Worm (Caenorhabditis elegans): ENCODE measurements around the gene ZC168.2.

Gene ZC168.2

DNA sequence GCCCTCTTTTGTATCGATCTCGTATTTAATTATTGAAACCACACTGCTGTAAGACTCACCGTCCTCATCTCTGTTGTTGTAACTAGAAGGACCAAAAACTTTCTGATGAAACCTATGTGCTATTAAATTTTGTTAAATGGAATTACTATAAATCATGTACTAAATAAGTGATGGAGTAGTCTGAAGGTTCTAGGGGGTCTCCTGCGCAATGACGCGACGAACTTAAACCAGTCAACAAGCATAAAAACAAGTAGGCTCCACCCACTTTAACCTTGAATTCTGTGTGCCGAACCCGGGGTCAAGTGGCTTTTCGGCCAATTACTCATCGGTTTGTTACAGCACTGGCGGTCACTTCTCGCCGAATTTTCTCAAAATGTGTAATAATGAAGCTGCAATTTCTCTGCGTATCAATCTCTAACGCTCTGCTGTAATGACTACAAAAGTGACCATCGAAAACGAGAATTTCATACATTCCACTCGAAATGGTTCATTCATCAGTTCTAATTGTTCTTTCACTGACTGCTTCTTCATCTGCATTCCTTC is 9.2 kb downstream of the ZC168.2 start, which contains the start of gene grl-21:
Gene grl-21 (plus strand): TSS at position 464 of the 543 bp plus-strand sequence.
- TF ChIP-seq zfp-3 (GFP tag; conservative IDR thresholded peaks at IDR 0.05) (no peak), aha-1 (tag) (no peak), rbr-2 (tag; optimal IDR thresholded peaks at IDR 0.05) (no peak), R02D3.7 (tag; optimal IDR thresholded peaks at IDR 0.05) (no peak), ztf-11 (tag; optimal IDR thresholded peaks at IDR 0.05) (no peak), mes-2 (tag; optimal IDR thresholded peaks at IDR 0.05; ENCODE audit: poor library complexity, severe bottlenecking) (no peak), gei-8 (GFP tag; optimal IDR thresholded peaks at IDR 0.05) (no peak), unc-39 (tag; optimal IDR thresholded peaks at IDR 0.05) (no peak), tag-97 (GFP tag; IDR thresholded peaks at IDR 0.05) (no peak), nhr-42 (GFP tag; IDR thresholded peaks at IDR 0.05) (no peak), ama-1 (optimal IDR thresholded peaks at IDR 0.05) (no peak), hif-1 (tag; optimal IDR thresholded peaks at IDR 0.05) (no peak), dpl-1 (GFP tag; optimal IDR thresholded peaks at IDR 0.05) (no peak)

DNA sequence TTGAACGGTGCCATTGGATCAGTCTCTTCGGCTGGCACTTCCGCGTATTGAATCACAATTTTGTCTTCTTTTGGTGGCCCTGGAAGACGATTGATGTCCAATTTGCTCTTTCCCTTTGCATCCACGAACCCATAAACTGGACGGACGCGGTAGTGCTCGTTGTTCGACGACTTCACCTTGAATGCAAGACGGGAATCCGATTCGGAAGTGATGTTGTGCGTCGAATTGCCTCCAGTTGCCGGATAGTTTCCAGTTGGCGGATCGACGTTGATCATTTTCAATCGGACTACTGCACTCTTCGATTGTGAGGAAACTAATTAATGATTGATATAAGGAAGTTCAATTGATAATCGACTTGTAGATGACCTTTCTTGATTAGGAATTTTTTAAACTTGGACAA is 10.5 kb downstream of the ZC168.2 start, which contains the start of gene ssp-34:
Gene ssp-34 (minus strand): TSS at position 275 of the 400 bp plus-strand sequence.
- TF ChIP-seq unc-62 (GFP tag; optimal IDR thresholded peaks at IDR 0.05 in 1 of 2), result peak in 1 of 2 experiments; percentile 91
- TF ChIP-seq unc-62 (tag; optimal IDR thresholded peaks at IDR 0.05), result no peak
- TF ChIP-seq lin-13 (GFP tag; optimal IDR thresholded peaks at IDR 0.05), result no peak
- TF ChIP-seq ctbp-1 (GFP tag; IDR thresholded peaks at IDR 0.05), result no peak
- no peak for TF ChIP-seq mdl-1 (tag; optimal IDR thresholded peaks at IDR 0.05)
- TF ChIP-seq egl-43 (GFP tag; IDR thresholded peaks at IDR 0.05), result no peak
- TF ChIP-seq F49E8.2 (tag; optimal IDR thresholded peaks at IDR 0.05; ENCODE audit: borderline replicate concordance), result no peak
- no peak for TF ChIP-seq mxl-2 (GFP tag; conservative IDR thresholded peaks at IDR 0.05)

DNA sequence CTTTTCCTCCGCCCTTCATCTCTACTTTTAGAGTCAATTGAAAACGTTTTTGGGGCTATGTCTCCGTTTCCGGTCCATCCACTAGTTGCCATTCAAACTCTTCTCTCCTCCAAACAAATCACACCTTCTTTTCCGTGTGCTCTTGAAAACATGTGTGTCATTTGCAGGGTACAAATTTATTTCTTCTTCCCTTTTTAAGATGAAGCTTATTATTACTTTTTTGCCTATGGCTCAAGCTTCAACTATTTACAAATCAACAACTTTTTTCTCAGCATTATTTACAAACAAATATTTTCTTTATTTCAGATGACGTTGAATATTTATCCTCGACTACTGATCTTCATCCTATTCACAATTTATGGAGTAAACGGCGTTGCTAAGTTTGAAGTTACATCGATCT is 16.6 kb downstream of the ZC168.2 start, which contains the start of gene T25B9.3:
Gene T25B9.3 (plus strand): TSS at position 301 of the 400 bp plus-strand sequence.
- TF ChIP-seq F10B5.3 (tag; optimal IDR thresholded peaks at IDR 0.05), result no peak
- no peak for TF ChIP-seq skn-1 (tag; optimal IDR thresholded peaks at IDR 0.05)
- no peak for TF ChIP-seq dpl-1 (GFP tag; optimal IDR thresholded peaks at IDR 0.05)
- TF ChIP-seq madf-9 (GFP tag; conservative IDR thresholded peaks at IDR 0.05), result no peak
- TF ChIP-seq spr-1 (tag; optimal IDR thresholded peaks at IDR 0.05), result no peak
- TF ChIP-seq tag-97 (GFP tag; IDR thresholded peaks at IDR 0.05), result no peak
- no peak for TF ChIP-seq lin-39 (tag; optimal IDR thresholded peaks at IDR 0.05)
- TF ChIP-seq T20F7.1 (GFP tag; optimal IDR thresholded peaks at IDR 0.05), result no peak
- no peak for TF ChIP-seq F44E2.7 (GFP tag; IDR thresholded peaks at IDR 0.05)
- no peak for TF ChIP-seq lsy-2 (tag; optimal IDR thresholded peaks at IDR 0.05)
- no peak for TF ChIP-seq R02D3.7 (tag; optimal IDR thresholded peaks at IDR 0.05)
- no peak for TF ChIP-seq pqm-1 (tag; optimal IDR thresholded peaks at IDR 0.05)
- TF ChIP-seq ztf-7 (tag; optimal IDR thresholded peaks at IDR 0.05), result no peak
- no peak for TF ChIP-seq jun-1 (tag; optimal IDR thresholded peaks at IDR 0.05)
- TF ChIP-seq F49E8.2 (tag; optimal IDR thresholded peaks at IDR 0.05; ENCODE audit: borderline replicate concordance), result no peak

DNA sequence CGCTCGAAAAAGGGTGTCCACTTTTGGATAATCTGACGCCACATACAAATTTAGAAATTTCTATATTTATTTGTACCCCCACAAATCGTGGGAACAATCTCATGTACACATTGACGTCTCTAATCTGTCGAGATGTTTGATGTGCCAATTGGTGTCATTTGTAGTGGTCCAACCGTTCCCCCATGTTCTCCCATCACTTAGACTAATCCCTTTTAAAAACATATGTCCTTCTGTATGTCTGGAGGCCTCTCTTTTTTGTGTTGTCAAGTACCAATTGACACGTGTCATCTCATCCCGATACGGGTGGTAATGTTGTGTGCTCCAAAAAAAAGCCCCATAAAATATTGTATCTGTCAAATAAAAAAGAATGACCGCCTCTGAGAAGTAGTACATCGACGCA is 17.5 kb downstream of the ZC168.2 start:
- TF ChIP-seq unc-62 (GFP tag; optimal IDR thresholded peaks at IDR 0.05 in 1 of 2) (no peak), unc-62 (tag; optimal IDR thresholded peaks at IDR 0.05) (no peak), unc-130 (GFP tag; optimal IDR thresholded peaks at IDR 0.05) (no peak), mep-1 (tag; optimal IDR thresholded peaks at IDR 0.05) (no peak), mdl-1 (tag; optimal IDR thresholded peaks at IDR 0.05) (no peak), aha-1 (tag) (no peak), set-16 (GFP tag; IDR thresholded peaks at IDR 0.05) (no peak), D1046.2 (GFP tag; IDR thresholded peaks at IDR 0.05) (no peak), hmg-1.1 (GFP tag; IDR thresholded peaks at IDR 0.05) (no peak), nhr-25 (tag; optimal IDR thresholded peaks at IDR 0.05; ENCODE audit: borderline replicate concordance, insufficient read depth) (no peak), ztf-11 (tag; optimal IDR thresholded peaks at IDR 0.05) (no peak), egl-27 (tag; optimal IDR thresholded peaks at IDR 0.05) (no peak), fos-1 (tag; optimal IDR thresholded peaks at IDR 0.05) (no peak), T26A8.4 (GFP tag; IDR thresholded peaks at IDR 0.05) (no peak)
